Fruit fly (Drosophila melanogaster) whole organism: Measurements from ENCODE around the gene Wdr24.

Experiments used
- CG8478 ChIP-seq: fragments of >200 bp; optimal IDR thresholded peaks from 2 replicates; lab custom pipeline; 2018; ENCODE audit warnings: inconsistent platforms
- Dll ChIP-seq: fragments of >200 bp; optimal IDR thresholded peaks from 2 replicates; lab custom pipeline; 2017
- EcR ChIP-seq, 2 experiments: fragments of >200 bp; optimal IDR thresholded peaks; 2 replicates each; lab custom pipeline; 2017; ENCODE audit warnings: missing biosample characterization in 2 of 2, missing genetic modification characterization in 2 of 2, missing genetic modification reagents in 2 of 2
- pan ChIP-seq: fragments of >200 bp; optimal IDR thresholded peaks from 2 replicates; lab custom pipeline; 2017
- psq ChIP-seq: fragments of >200 bp; optimal IDR thresholded peaks from 2 replicates; lab custom pipeline; 2017
- usp ChIP-seq: fragments of >200 bp; optimal IDR thresholded peaks from 2 replicates; lab custom pipeline; 2017; ENCODE audit warnings: missing biosample characterization, missing genetic modification characterization, mixed read lengths

Wdr24 gene

dm6 chr3R:29767236-29767635 lies 22.3 kb upstream of the Wdr24 start:
- no peak for TF ChIP-seq pan (lab: Kevin White, UChicago)
- no peak for TF ChIP-seq EcR (GFP tag; optimal IDR thresholded peaks at IDR 0.05; lab: Kevin White, UChicago)
- TF ChIP-seq Dll (lab: Kevin White, UChicago), result no peak
- TF ChIP-seq CG8478 (lab: Kevin White, UChicago), result no peak
- no peak for TF ChIP-seq psq (lab: Kevin White, UChicago)
- no peak for TF ChIP-seq usp

- TF ChIP-seq psq (lab: Kevin White, UChicago), result no peak
- TF ChIP-seq EcR (GFP tag; optimal IDR thresholded peaks at IDR 0.05; lab: Kevin White, UChicago), result no peak
- no peak for TF ChIP-seq Dll (lab: Kevin White, UChicago)
- TF ChIP-seq pan (lab: Kevin White, UChicago), result no peak
- no peak for TF ChIP-seq CG8478 (lab: Kevin White, UChicago)
- no peak for TF ChIP-seq usp
These were observed 20.6 kb upstream of the Wdr24 start, which contains the start of gene kay for dm6 chr3R:29765267-29766095. kay (plus strand) TSS chr3R:29765995.

dm6 chr3R:29764249-29765042 lies 19.6 kb upstream of the Wdr24 start:
- TF ChIP-seq pan (lab: Kevin White, UChicago) (no peak), CG8478 (lab: Kevin White, UChicago) (no peak), Dll (lab: Kevin White, UChicago) (peak; percentile 84)

dm6 chr3R:29763804-29764203 lies 18.9 kb upstream of the Wdr24 start:
- TF ChIP-seq EcR (GFP tag; optimal IDR thresholded peaks at IDR 0.05; lab: Kevin White, UChicago) (peak in 1 of 2 experiments; percentile 32), Dll (lab: Kevin White, UChicago) (no peak), pan (lab: Kevin White, UChicago) (no peak)

dm6 chr3R:29763154-29763553 lies 18.3 kb upstream of the Wdr24 start:
- TF ChIP-seq Dll (lab: Kevin White, UChicago) (no peak), EcR (GFP tag; optimal IDR thresholded peaks at IDR 0.05; lab: Kevin White, UChicago) (peak in 1 of 2 experiments; percentile 45), pan (lab: Kevin White, UChicago) (no peak)

dm6 chr3R:29762297-29762696 lies 17.4 kb upstream of the Wdr24 start:
- no peak for TF ChIP-seq Dll (lab: Kevin White, UChicago)
- TF ChIP-seq psq (lab: Kevin White, UChicago), result no peak
- no peak for TF ChIP-seq usp
- no peak for TF ChIP-seq pan (lab: Kevin White, UChicago)
- no peak for TF ChIP-seq CG8478 (lab: Kevin White, UChicago)
- TF ChIP-seq EcR (GFP tag; optimal IDR thresholded peaks at IDR 0.05; lab: Kevin White, UChicago), result no peak

dm6 chr3R:29761569-29761968 lies 16.7 kb upstream of the Wdr24 start:
- TF ChIP-seq usp, result no peak
- TF ChIP-seq Dll (lab: Kevin White, UChicago), result no peak
- no peak for TF ChIP-seq CG8478 (lab: Kevin White, UChicago)
- no peak for TF ChIP-seq EcR (GFP tag; optimal IDR thresholded peaks at IDR 0.05; lab: Kevin White, UChicago)
- no peak for TF ChIP-seq pan (lab: Kevin White, UChicago)
- TF ChIP-seq psq (lab: Kevin White, UChicago), result no peak

- TF ChIP-seq Dll (lab: Kevin White, UChicago), result no peak
- no peak for TF ChIP-seq pan (lab: Kevin White, UChicago)
- TF ChIP-seq psq (lab: Kevin White, UChicago), result no peak
- TF ChIP-seq usp, result no peak
- TF ChIP-seq EcR (GFP tag; optimal IDR thresholded peaks at IDR 0.05; lab: Kevin White, UChicago), result no peak
- no peak for TF ChIP-seq CG8478 (lab: Kevin White, UChicago)
These were observed 15.2 kb upstream of the Wdr24 start for dm6 chr3R:29760042-29760441.

- TF ChIP-seq CG8478 (lab: Kevin White, UChicago) (no peak), pan (lab: Kevin White, UChicago) (no peak), psq (lab: Kevin White, UChicago) (no peak), EcR (GFP tag; optimal IDR thresholded peaks at IDR 0.05; lab: Kevin White, UChicago) (no peak), usp (no peak), Dll (lab: Kevin White, UChicago) (no peak)
These were observed 13.8 kb upstream of the Wdr24 start for dm6 chr3R:29758734-29759131.

dm6 chr3R:29758129-29758733 lies 13.3 kb upstream of the Wdr24 start:
- TF ChIP-seq CG8478 (lab: Kevin White, UChicago), result no peak
- TF ChIP-seq pan (lab: Kevin White, UChicago), result no peak
- TF ChIP-seq EcR (GFP tag; optimal IDR thresholded peaks at IDR 0.05; lab: Kevin White, UChicago), result no peak
- no peak for TF ChIP-seq psq (lab: Kevin White, UChicago)
- no peak for TF ChIP-seq usp
- TF ChIP-seq Dll (lab: Kevin White, UChicago), result no peak

dm6 chr3R:29757681-29758080 lies 12.8 kb upstream of the Wdr24 start:
- TF ChIP-seq psq (lab: Kevin White, UChicago), result no peak
- no peak for TF ChIP-seq CG8478 (lab: Kevin White, UChicago)
- TF ChIP-seq EcR (GFP tag; optimal IDR thresholded peaks at IDR 0.05; lab: Kevin White, UChicago), result no peak
